Fruit fly (Drosophila melanogaster) whole organism, wandering third instar larva: ENCODE measurements around the gene CG13920.
A peak's percentile ranks its signal among the peaks of the same experiment; 100 is the strongest.

ENCODE experiments used
- Abd-B ChIP-seq: fragments of >200 bp; optimal IDR thresholded peaks from 2 replicates; lab custom pipeline; 2017; ENCODE audit warnings: missing biosample characterization, missing genetic modification characterization
- CG32264 ChIP-seq: fragments of 200-800 bp; sonication (Bioruptor generic); optimal IDR thresholded peaks from 2 replicates; lab custom pipeline; 2016; ENCODE audit warnings: missing biosample characterization, missing genetic modification characterization
- CG9705 ChIP-seq: fragments of 200-800 bp; sonication (Bioruptor generic); optimal IDR thresholded peaks from 2 replicates; lab custom pipeline; 2018; ENCODE audit warnings: missing biosample characterization, mild to moderate bottlenecking, missing genetic modification characterization
- CrebA ChIP-seq: fragments of 200-800 bp; sonication (Bioruptor generic); optimal IDR thresholded peaks from 2 replicates; lab custom pipeline; 2016; ENCODE audit warnings: missing biosample characterization, mild to moderate bottlenecking, missing genetic modification characterization, borderline replicate concordance
- Dif ChIP-seq: fragments of 200-275, 200-300 bp; sonication (Bioruptor generic); optimal IDR thresholded peaks from 2 replicates; lab custom pipeline; 2018; ENCODE audit warnings: missing biosample characterization, missing genetic modification characterization; ENCODE audit not compliant: partially characterized antibody
- GATAd ChIP-seq: sonication (Bioruptor generic); optimal IDR thresholded peaks from 2 replicates; lab custom pipeline; 2016; ENCODE audit warnings: missing biosample characterization, missing genetic modification characterization
- HLH106 ChIP-seq: fragments of 200-800 bp; optimal IDR thresholded peaks from 3 replicates; lab custom pipeline; 2019; ENCODE audit warnings: missing biosample characterization, mild to moderate bottlenecking, missing genetic modification characterization, moderate library complexity
- Hnf4 ChIP-seq: fragments of 200-800 bp; sonication (Bioruptor generic); optimal IDR thresholded peaks from 2 replicates; lab custom pipeline; 2016; ENCODE audit warnings: missing biosample characterization, mild to moderate bottlenecking, missing genetic modification characterization
- Hr78 ChIP-seq: fragments of >200 bp; optimal IDR thresholded peaks from 2 replicates; lab custom pipeline; 2017; ENCODE audit warnings: missing biosample characterization, missing genetic modification characterization
- Jra ChIP-seq: sonication (Bioruptor generic); optimal IDR thresholded peaks from 2 replicates; lab custom pipeline; 2016; ENCODE audit warnings: missing biosample characterization, missing genetic modification characterization
- Mio ChIP-seq: sonication (Bioruptor generic); optimal IDR thresholded peaks from 2 replicates; lab custom pipeline; 2016; ENCODE audit warnings: missing biosample characterization, missing genetic modification characterization
- OdsH ChIP-seq: fragments of 200-800 bp; sonication (Bioruptor generic); optimal IDR thresholded peaks from 2 replicates; lab custom pipeline; 2016; ENCODE audit warnings: missing biosample characterization, mild to moderate bottlenecking, missing genetic modification characterization
- Rel ChIP-seq, 2 experiments: fragments of 200-800 bp; sonication (Bioruptor generic) in 1 of 2; optimal IDR thresholded peaks; 2 replicates in 1 of 2; 3 replicates in 1 of 2; lab custom pipeline; 2016 to 2019; ENCODE audit warnings: mild to moderate bottlenecking in 2 of 2, missing biosample characterization in 2 of 2, missing genetic modification characterization in 2 of 2, moderate library complexity in 1 of 2
- Sp1 ChIP-seq: fragments of 200-800 bp; sonication (Bioruptor generic); optimal IDR thresholded peaks from 3 replicates; lab custom pipeline; 2019; ENCODE audit warnings: missing biosample characterization, mild to moderate bottlenecking, missing genetic modification characterization, moderate library complexity
- br ChIP-seq: fragments of 200-800 bp; sonication (Bioruptor generic); optimal IDR thresholded peaks from 2 replicates; lab custom pipeline; 2016; ENCODE audit warnings: missing biosample characterization, missing genetic modification characterization
- brk ChIP-seq: fragments of 200-800 bp; sonication (Bioruptor generic); optimal IDR thresholded peaks from 2 replicates; lab custom pipeline; 2016; ENCODE audit warnings: missing biosample characterization, mild to moderate bottlenecking, missing genetic modification characterization
- dl ChIP-seq, 2 experiments: fragments of 175-275, 200-275 bp in 1 of 2; fragments of 200-275 bp in 1 of 2; sonication (Bioruptor generic); optimal IDR thresholded peaks; lab custom pipeline; 2018; ENCODE audit warnings: mild to moderate bottlenecking in 2 of 2, missing biosample characterization in 2 of 2, missing genetic modification characterization in 2 of 2, moderate library complexity in 2 of 2; ENCODE audit not compliant: partially characterized antibody in 2 of 2, insufficient read depth in 1 of 2
- dmrt93B ChIP-seq: fragments of 200-800 bp; sonication (Bioruptor generic); optimal IDR thresholded peaks from 2 replicates; lab custom pipeline; 2018; ENCODE audit warnings: missing biosample characterization, mild to moderate bottlenecking, missing genetic modification characterization
- dsf ChIP-seq: sonication (Bioruptor generic); optimal IDR thresholded peaks from 2 replicates; lab custom pipeline; 2016; ENCODE audit warnings: missing biosample characterization, missing genetic modification characterization, borderline replicate concordance
- ey ChIP-seq: fragments of 200-800 bp; sonication (Bioruptor generic); optimal IDR thresholded peaks from 2 replicates; lab custom pipeline; 2016; ENCODE audit warnings: missing biosample characterization, missing genetic modification characterization
- foxo ChIP-seq, 2 experiments: fragments of 200-800 bp; sonication (Bioruptor generic); optimal IDR thresholded peaks; 2 replicates in 1 of 2; 3 replicates in 1 of 2; lab custom pipeline; 2016 to 2017; ENCODE audit warnings: missing biosample characterization in 2 of 2, missing genetic modification characterization in 2 of 2
- fru ChIP-seq: fragments of 200-800 bp; sonication (Bioruptor generic); optimal IDR thresholded peaks from 3 replicates; lab custom pipeline; 2016; ENCODE audit warnings: missing biosample characterization, mild to moderate bottlenecking, missing genetic modification characterization
- h ChIP-seq: fragments of 200-800 bp; sonication (Bioruptor generic); optimal IDR thresholded peaks from 3 replicates; lab custom pipeline; 2016; ENCODE audit warnings: missing biosample characterization, mild to moderate bottlenecking, missing genetic modification characterization
- pan ChIP-seq: fragments of >200 bp; optimal IDR thresholded peaks from 2 replicates; lab custom pipeline; 2017
- psq ChIP-seq: fragments of 200-800 bp; sonication (Bioruptor generic); optimal IDR thresholded peaks from 3 replicates; lab custom pipeline; 2017; ENCODE audit warnings: missing biosample characterization, mild to moderate bottlenecking, missing genetic modification characterization, moderate library complexity
- rgr ChIP-seq: fragments of 200-800 bp; sonication (Bioruptor generic); optimal IDR thresholded peaks from 3 replicates; lab custom pipeline; 2016; ENCODE audit warnings: missing biosample characterization, mild to moderate bottlenecking, missing genetic modification characterization
- sage ChIP-seq: fragments of 200-800 bp; sonication (Bioruptor generic); optimal IDR thresholded peaks from 2 replicates; lab custom pipeline; 2016; ENCODE audit warnings: missing biosample characterization, mild to moderate bottlenecking, missing genetic modification characterization
- sv ChIP-seq: fragments of 200-800 bp; sonication (Bioruptor generic); optimal IDR thresholded peaks from 3 replicates; lab custom pipeline; 2016; ENCODE audit warnings: missing biosample characterization, missing genetic modification characterization
- tai ChIP-seq: sonication (Bioruptor generic); optimal IDR thresholded peaks from 2 replicates; lab custom pipeline; 2016; ENCODE audit warnings: missing biosample characterization, missing genetic modification characterization
- woc ChIP-seq: sonication (Bioruptor generic); optimal IDR thresholded peaks from 2 replicates; lab custom pipeline; 2016; ENCODE audit warnings: missing biosample characterization, mild to moderate bottlenecking, missing genetic modification characterization

The CG13920 gene

DNA sequence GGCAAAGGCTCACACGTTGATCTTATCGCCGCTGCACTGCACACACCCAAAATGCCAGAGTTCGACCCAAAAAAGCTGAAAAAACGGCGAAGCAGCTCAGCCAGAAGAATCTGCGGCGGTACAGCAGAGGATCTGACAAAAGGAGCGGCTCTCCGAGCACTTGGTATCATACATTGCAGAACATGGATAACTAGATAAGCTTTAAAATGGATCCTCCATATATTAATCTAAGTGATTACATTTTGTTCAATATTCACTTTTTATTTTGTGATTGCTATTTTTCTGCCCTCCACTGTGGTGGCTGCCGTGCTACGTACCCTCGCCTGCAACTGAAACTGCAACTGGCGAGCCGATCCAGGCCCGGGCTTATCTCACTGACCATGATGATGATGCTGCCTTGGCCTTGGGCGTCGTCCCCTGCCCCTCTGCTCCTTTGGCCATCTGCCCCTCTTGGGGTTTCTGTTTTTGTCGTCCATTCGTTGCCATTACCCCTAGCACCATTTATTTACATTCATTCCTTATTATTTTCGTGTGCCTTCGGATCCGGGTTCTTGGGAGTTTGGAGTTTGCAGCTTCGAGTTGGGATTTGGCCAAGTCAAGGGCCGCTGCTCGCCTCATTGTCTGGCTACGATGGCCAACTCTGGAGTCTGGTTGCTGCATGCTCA, 43.5 kb downstream of the CG13920 start:
- TF ChIP-seq Hnf4 (GFP tag; lab: Kevin White, UChicago) (peak; percentile 78), Rel (GFP tag; optimal IDR thresholded peaks at IDR 0.05; lab: Kevin White, UChicago) (peak; percentile 24), Rel (tag; optimal IDR thresholded peaks at IDR 0.05; lab: Kevin White, UChicago) (peak; percentile 22), rgr (GFP tag; lab: Kevin White, UChicago) (peak; percentile 91), OdsH (GFP tag; lab: Kevin White, UChicago) (peak; percentile 91), Jra (GFP tag; lab: Kevin White, UChicago) (peak; percentile 55), tai (no peak), Dif (GFP tag; lab: Kevin White, UChicago) (no peak), fru (peak; percentile 94), CG32264 (peak; percentile 79), woc (GFP tag; lab: Kevin White, UChicago) (peak; percentile 86), CrebA (GFP tag; lab: Kevin White, UChicago) (peak; percentile 33), dl (GFP tag; optimal IDR thresholded peaks at IDR 0.05; lab: Kevin White, UChicago; ENCODE audit: insufficient read depth in 1 of 2, partially characterized antibody in 2 of 2) (no peak), dmrt93B (peak; percentile 84), sage (peak; percentile 51), dsf (GFP tag; lab: Kevin White, UChicago) (peak; percentile 38), Hr78 (no peak), GATAd (GFP tag; lab: Kevin White, UChicago) (no peak), CG9705 (GFP tag; lab: Kevin White, UChicago) (peak; percentile 68), ey (GFP tag; lab: Kevin White, UChicago) (peak; percentile 90), br (GFP tag; lab: Kevin White, UChicago) (peak; percentile 93), Sp1 (GFP tag; lab: Kevin White, UChicago) (peak; percentile 88), brk (GFP tag; lab: Kevin White, UChicago) (peak; percentile 66), foxo (GFP tag; optimal IDR thresholded peaks at IDR 0.05; lab: Kevin White, UChicago) (peak; percentile 23 to 91), sv (GFP tag; lab: Kevin White, UChicago) (no peak), HLH106 (tag; lab: Kevin White, UChicago) (peak; percentile 85), psq (GFP tag; lab: Kevin White, UChicago) (peak; percentile 95), h (GFP tag; lab: Kevin White, UChicago) (peak; percentile 84)

- TF ChIP-seq GATAd (GFP tag; lab: Kevin White, UChicago) (no peak), Mio (no peak), h (GFP tag; lab: Kevin White, UChicago) (peak; percentile 37), dsf (GFP tag; lab: Kevin White, UChicago) (no peak), rgr (GFP tag; lab: Kevin White, UChicago) (no peak)
- TF ChIP-seq, all 38 proteins: peak for 1
These were observed 44.1 kb downstream of the CG13920 start for dm6 chr3L:1692859-1693258.

dm6 chr3L:1694317-1694716, 45.6 kb downstream of the CG13920 start, which contains the start of gene CG12011:
Gene CG12011 (plus strand): TSS chr3L:1694617.
- TF ChIP-seq foxo (GFP tag; optimal IDR thresholded peaks at IDR 0.05; lab: Kevin White, UChicago) = no peak
- no peak for TF ChIP-seq dl (GFP tag; optimal IDR thresholded peaks at IDR 0.05; lab: Kevin White, UChicago; ENCODE audit: insufficient read depth in 1 of 2, partially characterized antibody in 2 of 2)
- no peak for TF ChIP-seq Abd-B (GFP tag; lab: Kevin White, UChicago)
- no peak for TF ChIP-seq pan (lab: Kevin White, UChicago)
